Worm (Caenorhabditis elegans): ENCODE measurements around the gene lido-12.

lido-12 gene

DNA sequence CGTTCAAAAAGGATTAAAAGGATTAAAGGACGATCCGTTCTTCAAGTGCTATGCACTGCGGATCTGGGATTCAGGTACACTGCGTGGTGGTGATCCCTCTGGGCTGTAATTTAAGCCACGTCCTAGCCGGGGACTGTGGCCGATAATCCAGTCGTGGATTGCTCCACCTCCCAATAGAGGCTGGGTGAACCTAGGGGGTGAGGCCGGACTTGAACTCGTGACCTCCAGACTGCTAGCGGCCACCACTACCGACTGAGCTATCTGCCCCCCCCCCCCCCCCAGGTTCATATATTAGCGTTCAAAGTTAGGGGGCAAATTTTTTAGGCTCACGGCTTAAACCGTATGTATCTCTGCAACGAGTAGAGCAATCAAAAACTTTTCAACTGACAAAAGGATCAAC, 16.5 kb upstream of the lido-12 start:
- TF ChIP-seq dmd-8 (GFP tag; IDR thresholded peaks at IDR 0.05) (0 out of 2 replicates have a peak, but pooled peaks have one; percentile 22), madf-9 (GFP tag; conservative IDR thresholded peaks at IDR 0.05) (0 out of 2 replicates have a peak, but pooled peaks have one; percentile 20), set-16 (GFP tag; IDR thresholded peaks at IDR 0.05) (peak; percentile 75)

- TF ChIP-seq ceh-82 (tag; optimal IDR thresholded peaks at IDR 0.05), result no peak
- peak in 1 of 2 experiments; percentile 75 for TF ChIP-seq unc-62 (GFP tag; optimal IDR thresholded peaks at IDR 0.05 in 1 of 2)
- no peak for TF ChIP-seq unc-62 (tag; optimal IDR thresholded peaks at IDR 0.05)
Measured at ce11 chrII:2990089-2990488, 15.5 kb upstream of the lido-12 start.

DNA sequence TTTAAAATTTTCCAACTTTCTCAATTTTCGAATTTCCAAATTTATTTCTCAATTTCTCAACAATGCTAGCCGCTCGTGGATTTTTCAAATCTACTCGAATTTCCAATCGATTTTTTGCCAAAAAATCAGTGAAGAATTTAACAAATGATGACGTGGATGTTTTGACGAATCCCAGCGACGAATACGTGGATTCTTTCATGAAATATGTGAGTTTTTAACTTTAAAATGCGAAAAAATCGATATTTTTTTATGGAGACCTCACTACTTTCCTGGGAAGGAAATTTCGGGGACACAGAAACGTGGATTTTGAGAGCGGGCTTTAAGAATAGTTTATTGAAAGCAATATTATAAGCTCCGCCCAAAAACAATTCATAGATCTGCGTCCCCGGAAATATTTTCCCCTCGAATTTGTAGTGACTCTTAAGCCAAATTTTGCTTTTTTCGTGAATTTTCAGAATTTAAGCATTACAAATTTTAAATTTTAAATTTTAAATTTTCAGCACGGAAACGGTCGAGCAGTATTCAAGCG, 14.0 kb upstream of the lido-12 start, which contains the start of gene K08A2.2:
Gene K08A2.2, plus strand, starts transcription at position 51 of the 529 bp plus-strand sequence.
- TF ChIP-seq hif-1 (tag; optimal IDR thresholded peaks at IDR 0.05) (peak in 1 of 2 experiments; percentile 35), unc-130 (GFP tag; optimal IDR thresholded peaks at IDR 0.05) (peak; percentile 31), ceh-44 (GFP tag; IDR thresholded peaks at IDR 0.05) (0 out of 2 replicates have a peak, but pooled peaks have one; percentile 46), mes-2 (tag; optimal IDR thresholded peaks at IDR 0.05; ENCODE audit: poor library complexity, severe bottlenecking) (peak; percentile 91), ZK337.2 (GFP tag; IDR thresholded peaks at IDR 0.05) (0 out of 2 replicates have a peak, but pooled peaks have one; percentile 34), dmd-9 (GFP tag; IDR thresholded peaks at IDR 0.05) (peak; percentile 18; the same call in 1 of the 2 replicates), daf-16 (GFP tag; optimal IDR thresholded peaks at IDR 0.05) (no peak), daf-16 (tag; optimal IDR thresholded peaks at IDR 0.05) (no peak), zfp-3 (GFP tag; conservative IDR thresholded peaks at IDR 0.05) (no peak)

ce11 chrII:2992300-2992699, 13.3 kb upstream of the lido-12 start:
- TF ChIP-seq ces-1 (GFP tag; optimal IDR thresholded peaks at IDR 0.05) (no peak), mes-2 (tag; optimal IDR thresholded peaks at IDR 0.05; ENCODE audit: poor library complexity, severe bottlenecking) (peak; percentile 53)

- no peak for TF ChIP-seq nhr-237 (tag; optimal IDR thresholded peaks at IDR 0.05)
- peak; percentile 77 for TF ChIP-seq aha-1 (tag)
- TF ChIP-seq ceh-20 (GFP tag; IDR thresholded peaks at IDR 0.05), result 0 out of 2 replicates have a peak, but pooled peaks have one; percentile 10
Measured at ce11 chrII:2994590-2995392, 10.8 kb upstream of the lido-12 start.

DNA sequence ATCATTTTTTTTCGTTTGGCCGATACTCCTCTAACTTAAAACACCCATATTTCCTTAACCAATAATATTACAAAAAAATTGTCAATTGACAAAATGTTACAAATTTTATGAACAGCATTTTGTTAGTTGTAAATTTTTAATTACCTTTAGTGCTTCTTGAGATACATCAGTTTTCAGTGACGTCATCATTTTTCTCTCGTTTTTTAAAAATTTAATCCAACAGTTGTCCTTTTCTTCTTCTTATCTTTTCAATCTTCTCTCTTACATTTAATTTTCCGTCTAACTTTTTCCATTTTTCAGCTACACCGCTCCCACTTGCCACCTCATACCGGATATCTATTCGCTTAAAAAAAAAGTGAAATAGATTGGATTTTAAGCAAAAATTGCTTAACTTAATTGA, 8.9 kb upstream of the lido-12 start, which contains the start of gene lido-8:
Gene lido-8, plus strand, starts transcription at position 301 of the 400 bp plus-strand sequence.
- no peak for TF ChIP-seq nhr-25 (tag; optimal IDR thresholded peaks at IDR 0.05; ENCODE audit: borderline replicate concordance, insufficient read depth)
- peak; percentile 52 for TF ChIP-seq aha-1 (tag)

- no peak for TF ChIP-seq zip-11 (GFP tag; IDR thresholded peaks at IDR 0.05)
- peak; percentile 16 for TF ChIP-seq duxl-1 (tag; optimal IDR thresholded peaks at IDR 0.05; ENCODE audit: poor library complexity)
Measured at ce11 chrII:2997828-2998441, 7.7 kb upstream of the lido-12 start.

All from whole organism, L4 larva.